Fruit fly (Drosophila melanogaster) whole organism, embryonic: ENCODE data around the gene CG14221.

Source experiments
- Antp ChIP-seq: fragments of 200-800 bp; sonication (Bioruptor generic); optimal IDR thresholded peaks from 3 replicates; lab custom pipeline; 2016; ENCODE audit warnings: missing biosample characterization, missing genetic modification characterization
- Bgb ChIP-seq: fragments of 200-800 bp; sonication (Bioruptor generic); IDR thresholded peaks from 2 replicates; pipeline ENCODE4 v1.3.6; 2022; ENCODE audit warnings: missing biosample characterization, missing genetic modification characterization; ENCODE audit not compliant: partially characterized antibody
- Bteb2 ChIP-seq: fragments of 200-800 bp; sonication (Bioruptor generic); optimal IDR thresholded peaks from 2 replicates; lab custom pipeline; 2016; ENCODE audit warnings: missing biosample characterization, missing genetic modification characterization
- CG11504 ChIP-seq: fragments of 200-800 bp; sonication (Bioruptor generic); optimal IDR thresholded peaks from 3 replicates; lab custom pipeline; 2019; ENCODE audit warnings: missing biosample characterization, mild to moderate bottlenecking, missing genetic modification characterization, moderate library complexity
- CG12104 ChIP-seq: fragments of 200-800 bp; sonication (Bioruptor generic); optimal IDR thresholded peaks from 3 replicates; lab custom pipeline; 2016; ENCODE audit warnings: missing biosample characterization, missing genetic modification characterization
- CG12769 ChIP-seq: fragments of 200-800 bp; sonication (Bioruptor generic); optimal IDR thresholded peaks from 2 replicates; lab custom pipeline; 2019; ENCODE audit warnings: missing biosample characterization, mild to moderate bottlenecking, missing genetic modification characterization, moderate library complexity
- CG14965 ChIP-seq: fragments of 200-800 bp; sonication (Bioruptor generic); optimal IDR thresholded peaks from 2 replicates; lab custom pipeline; 2016; ENCODE audit warnings: missing biosample characterization, missing genetic modification characterization, borderline replicate concordance
- CG17802 ChIP-seq: fragments of 200-800 bp; sonication (Bioruptor generic); optimal IDR thresholded peaks from 2 replicates; lab custom pipeline; 2018; ENCODE audit warnings: missing biosample characterization, mild to moderate bottlenecking, missing genetic modification characterization, moderate library complexity
- CG2712 ChIP-seq: fragments of 200-800 bp; optimal IDR thresholded peaks from 3 replicates; lab custom pipeline; 2019; ENCODE audit warnings: missing biosample characterization, mild to moderate bottlenecking, missing genetic modification characterization, moderate library complexity
- CG3065 ChIP-seq: fragments of 200-800 bp; sonication (Bioruptor generic); optimal IDR thresholded peaks from 2 replicates; lab custom pipeline; 2016; ENCODE audit warnings: missing biosample characterization, missing genetic modification characterization
- CG31441 ChIP-seq: fragments of 200-800 bp; sonication (Bioruptor generic); IDR thresholded peaks from 2 replicates; pipeline ENCODE4 v1.3.6; 2022; ENCODE audit warnings: missing biosample characterization, missing genetic modification characterization
- CG3163 ChIP-seq: fragments of 200-800 bp; sonication (Bioruptor generic); optimal IDR thresholded peaks from 3 replicates; lab custom pipeline; 2016; ENCODE audit warnings: missing biosample characterization, missing genetic modification characterization
- CG34376 ChIP-seq: fragments of 200-800 bp; sonication (Bioruptor generic); optimal IDR thresholded peaks from 2 replicates; lab custom pipeline; 2018; ENCODE audit warnings: missing biosample characterization, mild to moderate bottlenecking, missing genetic modification characterization
- CG3995 ChIP-seq: fragments of 200-800 bp; sonication (Bioruptor generic); optimal IDR thresholded peaks from 3 replicates; lab custom pipeline; 2016; ENCODE audit warnings: missing biosample characterization, missing genetic modification characterization
- CG4360 ChIP-seq: fragments of 200-800 bp; sonication (Bioruptor generic); IDR thresholded peaks from 2 replicates; pipeline ENCODE4 v1.3.6; 2022; ENCODE audit warnings: missing biosample characterization, missing genetic modification characterization
- CG4820 ChIP-seq: fragments of 200-800 bp; sonication (Bioruptor generic); optimal IDR thresholded peaks from 3 replicates; lab custom pipeline; 2016; ENCODE audit warnings: missing biosample characterization, missing genetic modification characterization
- CG6272 ChIP-seq: fragments of 200-800 bp; sonication (Bioruptor generic); IDR thresholded peaks from 2 replicates; pipeline ENCODE4 v1.3.6; 2022; ENCODE audit warnings: missing biosample characterization, missing genetic modification characterization
- CG6654 ChIP-seq: fragments of 200-800 bp; sonication (Bioruptor generic); optimal IDR thresholded peaks from 2 replicates; lab custom pipeline; 2017; ENCODE audit warnings: missing biosample characterization, mild to moderate bottlenecking, missing genetic modification characterization
- CG6683 ChIP-seq: fragments of 200-800 bp; sonication (Bioruptor generic); optimal IDR thresholded peaks from 2 replicates; lab custom pipeline; 2017; ENCODE audit warnings: missing biosample characterization, mild to moderate bottlenecking, missing genetic modification characterization, missing genetic modification reagents
- CG7556 ChIP-seq: fragments of 200-800 bp; sonication (Bioruptor generic); optimal IDR thresholded peaks from 2 replicates; lab custom pipeline; 2017; ENCODE audit warnings: missing biosample characterization, mild to moderate bottlenecking, missing genetic modification characterization
- CG7928 ChIP-seq: fragments of 200-800 bp; sonication (Bioruptor generic); optimal IDR thresholded peaks from 2 replicates; lab custom pipeline; 2017; ENCODE audit warnings: missing biosample characterization, mild to moderate bottlenecking, missing genetic modification characterization
- CG9932 ChIP-seq: fragments of 200-800 bp; sonication (Bioruptor generic); IDR thresholded peaks from 2 replicates; pipeline ENCODE4 v1.3.6; 2022; ENCODE audit warnings: missing biosample characterization, missing genetic modification characterization
- Hmx ChIP-seq: fragments of 200-800 bp; sonication (Bioruptor generic); optimal IDR thresholded peaks from 2 replicates; lab custom pipeline; 2016; ENCODE audit warnings: missing biosample characterization, missing genetic modification characterization
- Hr3 ChIP-seq: fragments of 200-800 bp; sonication (Bioruptor generic); optimal IDR thresholded peaks from 3 replicates; lab custom pipeline; 2016; ENCODE audit warnings: missing biosample characterization, missing genetic modification characterization
- Hsf ChIP-seq: fragments of 200-800 bp; sonication (Bioruptor generic); optimal IDR thresholded peaks from 3 replicates; lab custom pipeline; 2016; ENCODE audit warnings: missing biosample characterization, missing genetic modification characterization
- PHDP ChIP-seq: fragments of 200-800 bp; sonication (Bioruptor generic); optimal IDR thresholded peaks from 3 replicates; lab custom pipeline; 2018; ENCODE audit warnings: missing biosample characterization, mild to moderate bottlenecking, missing genetic modification characterization, moderate library complexity
- Spps ChIP-seq: fragments of 200-800 bp; sonication (Bioruptor generic); optimal IDR thresholded peaks from 2 replicates; lab custom pipeline; 2018; ENCODE audit warnings: missing biosample characterization, mild to moderate bottlenecking, missing genetic modification characterization
- YL-1 ChIP-seq: fragments of 200-800 bp; sonication (Bioruptor generic); optimal IDR thresholded peaks from 3 replicates; lab custom pipeline; 2017; ENCODE audit warnings: missing biosample characterization, mild to moderate bottlenecking, missing genetic modification characterization
- ase ChIP-seq: fragments of 200-800 bp; sonication (Bioruptor generic); IDR thresholded peaks from 3 replicates; pipeline ENCODE4 v1.3.6; 2022; ENCODE audit warnings: missing biosample characterization, missing genetic modification characterization
- bsh ChIP-seq, 2 experiments: fragments of 200-800 bp; sonication (Bioruptor generic); optimal IDR thresholded peaks; 2 replicates each; lab custom pipeline; 2017 to 2018; ENCODE audit warnings: mild to moderate bottlenecking in 2 of 2, missing biosample characterization in 2 of 2, missing genetic modification characterization in 2 of 2, moderate library complexity in 1 of 2
- chif ChIP-seq, 2 experiments: fragments of 200-800 bp; sonication (Bioruptor generic); optimal IDR thresholded peaks; 3 replicates each; lab custom pipeline; 2016; ENCODE audit warnings: missing biosample characterization in 2 of 2, missing genetic modification characterization in 2 of 2
- crol ChIP-seq: fragments of 200-800 bp; sonication (Bioruptor generic); IDR thresholded peaks from 2 replicates; pipeline ENCODE4 v1.3.6; 2022; ENCODE audit warnings: missing biosample characterization, missing genetic modification characterization
- crp ChIP-seq, 2 experiments: fragments of 200-800 bp; sonication (Bioruptor generic); optimal IDR thresholded peaks; 2 replicates in 1 of 2; 3 replicates in 1 of 2; lab custom pipeline; 2017; ENCODE audit warnings: missing biosample characterization in 2 of 2, missing genetic modification characterization in 2 of 2, mild to moderate bottlenecking in 1 of 2, moderate library complexity in 1 of 2
- disco-r ChIP-seq: fragments of 200-800 bp; sonication (Bioruptor generic); optimal IDR thresholded peaks from 2 replicates; lab custom pipeline; 2016; ENCODE audit warnings: missing biosample characterization, missing genetic modification characterization
- ems ChIP-seq: fragments of 200-800 bp; sonication (Bioruptor generic); optimal IDR thresholded peaks from 3 replicates; lab custom pipeline; 2016; ENCODE audit warnings: missing biosample characterization, missing genetic modification characterization
- gem ChIP-seq: fragments of 200-800 bp; sonication (Bioruptor generic); optimal IDR thresholded peaks from 2 replicates; lab custom pipeline; 2019; ENCODE audit warnings: missing biosample characterization, mild to moderate bottlenecking, missing genetic modification characterization, moderate library complexity
- gfzf ChIP-seq: fragments of 200-800 bp; sonication (Bioruptor generic); optimal IDR thresholded peaks from 2 replicates; lab custom pipeline; 2016; ENCODE audit warnings: missing biosample characterization, mild to moderate bottlenecking, missing genetic modification characterization, moderate library complexity
- gro ChIP-seq: fragments of 200-800 bp; sonication (Bioruptor generic); optimal IDR thresholded peaks from 2 replicates; lab custom pipeline; 2016; ENCODE audit warnings: missing biosample characterization, missing genetic modification characterization
- hb ChIP-seq: fragments of 200-800 bp; sonication (Bioruptor generic); IDR thresholded peaks from 3 replicates; pipeline ENCODE4 v1.3.6; 2022; ENCODE audit warnings: missing biosample characterization, missing genetic modification characterization; ENCODE audit not compliant: partially characterized antibody
- inv ChIP-seq: fragments of 200-800 bp; sonication (Bioruptor generic); IDR thresholded peaks from 2 replicates; pipeline ENCODE4 v1.3.6; 2022; ENCODE audit warnings: missing biosample characterization, missing genetic modification characterization; ENCODE audit not compliant: partially characterized antibody
- ken ChIP-seq: fragments of 200-800 bp; sonication (Bioruptor generic); IDR thresholded peaks from 3 replicates; pipeline ENCODE4 v1.3.6; 2022; ENCODE audit warnings: missing biosample characterization, missing genetic modification characterization
- lov ChIP-seq, 2 experiments: fragments of 200-800 bp in 1 of 2; fragments of >200 bp in 1 of 2; sonication (Bioruptor generic) in 1 of 2; IDR thresholded peaks in 1 of 2; optimal IDR thresholded peaks in 1 of 2; 2 replicates in 1 of 2; 3 replicates in 1 of 2; pipeline versions ENCODE4 v1.3.6 to Lab custom; 2017 to 2022; ENCODE audit warnings: missing biosample characterization in 1 of 2, missing genetic modification characterization in 1 of 2
- otp ChIP-seq: fragments of 200-800 bp; sonication (Bioruptor generic); IDR thresholded peaks from 3 replicates; pipeline ENCODE4, ENCODE4 v1.3.6; 2022; ENCODE audit warnings: missing biosample characterization, missing genetic modification characterization
- pan ChIP-seq, 4 experiments: fragments of >200 bp in 3 of 4; fragments of 200-800 bp in 1 of 4; sonication (Bioruptor generic) in 1 of 4; optimal IDR thresholded peaks in 3 of 4; IDR thresholded peaks in 1 of 4; 2 replicates each; pipeline versions ENCODE4 v1.3.6 to Lab custom; 2017 to 2022; ENCODE audit warnings: missing biosample characterization in 2 of 4, missing genetic modification characterization in 2 of 4, mixed read lengths in 1 of 4
- pho ChIP-seq: fragments of 200-800 bp; sonication (Bioruptor generic); optimal IDR thresholded peaks from 2 replicates; lab custom pipeline; 2016; ENCODE audit warnings: missing biosample characterization, missing genetic modification characterization
- shn ChIP-seq: fragments of 200-800 bp; sonication (Bioruptor generic); optimal IDR thresholded peaks from 3 replicates; lab custom pipeline; 2016; ENCODE audit warnings: missing biosample characterization, missing genetic modification characterization
- sisA ChIP-seq: fragments of 200-800 bp; sonication (Bioruptor generic); IDR thresholded peaks from 2 replicates; pipeline ENCODE4 v1.3.6; 2022; ENCODE audit warnings: missing biosample characterization, missing genetic modification characterization
- tna ChIP-seq: fragments of 200-800 bp; sonication (Bioruptor generic); IDR thresholded peaks from 2 replicates; pipeline ENCODE4 v1.3.6; 2022; ENCODE audit warnings: missing biosample characterization, missing genetic modification characterization; ENCODE audit not compliant: partially characterized antibody
- zen ChIP-seq: fragments of 200-800 bp; sonication (Bioruptor generic); optimal IDR thresholded peaks from 3 replicates; lab custom pipeline; 2018; ENCODE audit warnings: missing biosample characterization, mild to moderate bottlenecking, missing genetic modification characterization, moderate library complexity

Gene CG14221

dm6 chrX:19603953-19604352 is 17.1 kb downstream of the CG14221 start (continued):
- peak; percentile 86 for TF ChIP-seq CG34376 (GFP tag; lab: Kevin White, UChicago)
- no peak for TF ChIP-seq tna (GFP tag; lab: Robert Waterston, UW)
- TF ChIP-seq ems (GFP tag; lab: Kevin White, UChicago), result peak; percentile 57
- TF ChIP-seq PHDP (tag; lab: Kevin White, UChicago), result peak; percentile 71
- no peak for TF ChIP-seq crol (GFP tag; lab: Robert Waterston, UW)
- peak; percentile 5 for TF ChIP-seq CG17802 (tag; lab: Kevin White, UChicago)
- peak; percentile 71 for TF ChIP-seq ken (GFP tag; lab: Robert Waterston, UW)
- TF ChIP-seq CG4820 (GFP tag; lab: Kevin White, UChicago), result peak; percentile 67
- TF ChIP-seq gfzf (GFP tag; lab: Kevin White, UChicago), result no peak
- no peak for TF ChIP-seq hb
- no peak for TF ChIP-seq Hmx
- no peak for TF ChIP-seq crp (GFP tag; optimal IDR thresholded peaks at IDR 0.05; lab: Kevin White, UChicago)
- no peak for TF ChIP-seq shn
- TF ChIP-seq CG9932 (GFP tag; lab: Robert Waterston, UW), result peak; percentile 92
- no peak for TF ChIP-seq YL-1 (GFP tag; lab: Kevin White, UChicago)
- peak; percentile 29 for TF ChIP-seq Spps (tag; lab: Kevin White, UChicago)
- TF ChIP-seq CG3163 (GFP tag; lab: Kevin White, UChicago), result no peak
- TF ChIP-seq CG6272, result peak; percentile 49
- peak; percentile 56 to 70 for TF ChIP-seq bsh (GFP tag; optimal IDR thresholded peaks at IDR 0.05; lab: Kevin White, UChicago)
- TF ChIP-seq CG6654 (GFP tag; lab: Kevin White, UChicago), result peak; percentile 7
- TF ChIP-seq otp (GFP tag; lab: Robert Waterston, UW), result peak; percentile 76; the same call in 2 of the 3 replicates
- peak; percentile 54 for TF ChIP-seq gro
- TF ChIP-seq Bteb2 (GFP tag; lab: Kevin White, UChicago), result peak; percentile 8
- TF ChIP-seq CG3995 (GFP tag; lab: Kevin White, UChicago), result peak; percentile 6
- TF ChIP-seq CG12769 (tag; lab: Kevin White, UChicago), result peak; percentile 94
- peak; percentile 64 for TF ChIP-seq Hr3 (GFP tag; lab: Kevin White, UChicago)
- TF ChIP-seq ase, result peak; percentile 74
- TF ChIP-seq disco-r (GFP tag; lab: Kevin White, UChicago), result no peak
- peak; percentile 78 for TF ChIP-seq CG31441 (GFP tag; lab: Robert Waterston, UW)
- peak; percentile 32 for TF ChIP-seq Antp (GFP tag; lab: Kevin White, UChicago)
- TF ChIP-seq sisA (GFP tag; lab: Robert Waterston, UW), result peak; percentile 81
- TF ChIP-seq inv (GFP tag; lab: Robert Waterston, UW), result no peak
- no peak for TF ChIP-seq CG4360 (GFP tag; lab: Robert Waterston, UW)
- TF ChIP-seq Bgb (GFP tag; lab: Robert Waterston, UW), result no peak
- peak; percentile 64 for TF ChIP-seq CG7556 (GFP tag; lab: Kevin White, UChicago)
- TF ChIP-seq zen (tag; lab: Kevin White, UChicago), result peak; percentile 77
- TF ChIP-seq CG14965 (GFP tag; lab: Kevin White, UChicago), result no peak
- peak; percentile 66 for TF ChIP-seq Hsf
- peak; percentile 43 to 62 for TF ChIP-seq chif (GFP tag; optimal IDR thresholded peaks at IDR 0.05; lab: Kevin White, UChicago)
- TF ChIP-seq pan (optimal IDR thresholded peaks at IDR 0.05; lab: Kevin White, UChicago), result no peak
- TF ChIP-seq pan (GFP tag; optimal IDR thresholded peaks at IDR 0.05 in 1 of 2, IDR thresholded peaks at IDR 0.05 in 1 of 2), result peak in 1 of 2 experiments; percentile 83
- TF ChIP-seq lov (optimal IDR thresholded peaks at IDR 0.05; lab: Kevin White, UChicago), result no peak
- TF ChIP-seq lov (GFP tag; IDR thresholded peaks at IDR 0.05; lab: Robert Waterston, UW), result no peak
- TF ChIP-seq CG6683 (GFP tag; lab: Kevin White, UChicago), result peak; percentile 19
- peak; percentile 87 for TF ChIP-seq CG11504 (tag; lab: Kevin White, UChicago)
- peak; percentile 48 for TF ChIP-seq pho (GFP tag; lab: Kevin White, UChicago)
- peak; percentile 19 for TF ChIP-seq CG3065 (GFP tag; lab: Kevin White, UChicago)
- peak; percentile 70 for TF ChIP-seq CG2712
- peak; percentile 30 for TF ChIP-seq CG12104 (GFP tag; lab: Kevin White, UChicago)
- peak; percentile 80 for TF ChIP-seq gem
- TF ChIP-seq CG7928, result peak; percentile 16
